Fruit fly (Drosophila melanogaster) whole organism, adult: ENCODE data around the gene Pten.

Experiments used
- CG11617 ChIP-seq: fragments of 200-800 bp; sonication (Bioruptor generic); optimal IDR thresholded peaks from 2 replicates; lab custom pipeline; 2017; ENCODE audit warnings: mild to moderate bottlenecking, missing biosample characterization, missing genetic modification reagents, missing genetic modification characterization
- CG12768 ChIP-seq: fragments of 200-800 bp; sonication (Bioruptor generic); optimal IDR thresholded peaks from 2 replicates; lab custom pipeline; 2017; ENCODE audit warnings: missing biosample characterization, missing genetic modification characterization, mild to moderate bottlenecking, moderate library complexity, missing genetic modification reagents
- CG14711 ChIP-seq: fragments of 200-800 bp; sonication (Bioruptor generic); optimal IDR thresholded peaks from 2 replicates; lab custom pipeline; 2018; ENCODE audit warnings: missing biosample characterization, mild to moderate bottlenecking, missing genetic modification characterization, moderate library complexity
- CG1620 ChIP-seq: fragments of 200-800 bp; sonication (Bioruptor generic); optimal IDR thresholded peaks from 2 replicates; lab custom pipeline; 2016; ENCODE audit warnings: missing biosample characterization, missing genetic modification characterization
- CG33017 ChIP-seq: fragments of 200-800 bp; sonication (Bioruptor generic); optimal IDR thresholded peaks from 2 replicates; lab custom pipeline; 2018; ENCODE audit warnings: missing biosample characterization, mild to moderate bottlenecking, missing genetic modification characterization, moderate library complexity
- CG5204 ChIP-seq: fragments of 200-800 bp; sonication (Bioruptor generic); optimal IDR thresholded peaks from 2 replicates; lab custom pipeline; 2016; ENCODE audit warnings: missing biosample characterization, missing genetic modification characterization
- CG7045 ChIP-seq: fragments of 200-800 bp; sonication (Bioruptor generic); optimal IDR thresholded peaks from 2 replicates; lab custom pipeline; 2017; ENCODE audit warnings: missing biosample characterization, mild to moderate bottlenecking, missing genetic modification characterization
- CG7101 ChIP-seq: fragments of 200-800 bp; sonication (Bioruptor generic); optimal IDR thresholded peaks from 2 replicates; lab custom pipeline; 2018; ENCODE audit warnings: missing biosample characterization, mild to moderate bottlenecking, missing genetic modification characterization, moderate library complexity
- Clk ChIP-seq: fragments of 200-800 bp; sonication (Bioruptor generic); optimal IDR thresholded peaks from 2 replicates; lab custom pipeline; 2017; ENCODE audit warnings: missing biosample characterization, missing genetic modification characterization
- Crg-1 ChIP-seq: fragments of 200-800 bp; sonication (Bioruptor generic); optimal IDR thresholded peaks from 2 replicates; lab custom pipeline; 2016; ENCODE audit warnings: missing biosample characterization, missing genetic modification characterization
- Hr96 ChIP-seq: fragments of 200-800 bp; sonication (Bioruptor generic); optimal IDR thresholded peaks from 2 replicates; lab custom pipeline; 2016; ENCODE audit warnings: missing biosample characterization, missing genetic modification characterization
- Mnt ChIP-seq: fragments of 200-800 bp; sonication (Bioruptor generic); optimal IDR thresholded peaks from 2 replicates; lab custom pipeline; 2016; ENCODE audit warnings: missing biosample characterization, mild to moderate bottlenecking, missing genetic modification characterization
- bab1 ChIP-seq: fragments of 200-800 bp; sonication (Bioruptor generic); optimal IDR thresholded peaks from 3 replicates; lab custom pipeline; 2019; ENCODE audit warnings: missing biosample characterization, mild to moderate bottlenecking, missing genetic modification characterization, moderate library complexity
- cic ChIP-seq: fragments of 200-800 bp; sonication (Bioruptor generic); optimal IDR thresholded peaks from 2 replicates; lab custom pipeline; 2017; ENCODE audit warnings: missing biosample characterization, mild to moderate bottlenecking, missing genetic modification characterization, moderate library complexity
- cnc ChIP-seq, 2 experiments: fragments of >200 bp; optimal IDR thresholded peaks; 2 replicates each; lab custom pipeline; 2017
- kay ChIP-seq: fragments of 200-800 bp; sonication (Bioruptor generic); peaks from one replicate; lab custom pipeline; 2016; ENCODE audit warnings: missing biosample characterization, missing genetic modification characterization, borderline replicate concordance
- ovo ChIP-seq: fragments of 200-800 bp; sonication (Bioruptor generic); optimal IDR thresholded peaks from 2 replicates; lab custom pipeline; 2016; ENCODE audit warnings: missing biosample characterization, missing genetic modification characterization
- pad ChIP-seq: fragments of 200-800 bp; sonication (Bioruptor generic); optimal IDR thresholded peaks from 3 replicates; lab custom pipeline; 2017; ENCODE audit warnings: missing biosample characterization, missing genetic modification characterization, mild to moderate bottlenecking, moderate library complexity, missing genetic modification reagents
- tj ChIP-seq: fragments of 200-800 bp; sonication (Bioruptor generic); optimal IDR thresholded peaks from 3 replicates; lab custom pipeline; 2017; ENCODE audit warnings: missing biosample characterization, mild to moderate bottlenecking, missing genetic modification characterization, moderate library complexity
- toe ChIP-seq: fragments of 200-800 bp; sonication (Bioruptor generic); optimal IDR thresholded peaks from 2 replicates; lab custom pipeline; 2016; ENCODE audit warnings: missing biosample characterization, missing genetic modification characterization

The Pten gene

dm6 chr2L:10277362-10277761, 16.5 kb upstream of the Pten start:
- TF ChIP-seq cnc (optimal IDR thresholded peaks at IDR 0.05; lab: Kevin White, UChicago) (no peak), kay (GFP tag; lab: Kevin White, UChicago) (peak; percentile 71), Mnt (GFP tag; lab: Kevin White, UChicago) (no peak), CG14711 (tag; lab: Kevin White, UChicago) (no peak), CG11617 (GFP tag; lab: Kevin White, UChicago) (no peak), cic (no peak), Hr96 (GFP tag; lab: Kevin White, UChicago) (no peak), CG7101 (tag; lab: Kevin White, UChicago) (peak; percentile 3), CG1620 (GFP tag; lab: Kevin White, UChicago) (peak; percentile 41), ovo (GFP tag; lab: Kevin White, UChicago) (no peak), CG33017 (tag; lab: Kevin White, UChicago) (no peak), Crg-1 (no peak), tj (GFP tag; lab: Kevin White, UChicago) (no peak), CG5204 (GFP tag; lab: Kevin White, UChicago) (no peak), toe (GFP tag; lab: Kevin White, UChicago) (no peak), CG7045 (GFP tag; lab: Kevin White, UChicago) (no peak), pad (GFP tag; lab: Kevin White, UChicago) (no peak), Clk (GFP tag; lab: Kevin White, UChicago) (no peak), CG12768 (GFP tag; lab: Kevin White, UChicago) (no peak), bab1 (peak; percentile 34)

dm6 chr2L:10276846-10277245, 16.0 kb upstream of the Pten start:
- TF ChIP-seq toe (GFP tag; lab: Kevin White, UChicago) (no peak), Hr96 (GFP tag; lab: Kevin White, UChicago) (no peak), tj (GFP tag; lab: Kevin White, UChicago) (peak; percentile 21), CG12768 (GFP tag; lab: Kevin White, UChicago) (peak; percentile 32), CG11617 (GFP tag; lab: Kevin White, UChicago) (peak; percentile 30), Crg-1 (no peak), kay (GFP tag; lab: Kevin White, UChicago) (peak; percentile 70), Mnt (GFP tag; lab: Kevin White, UChicago) (peak; percentile 51), CG14711 (tag; lab: Kevin White, UChicago) (no peak)

DNA sequence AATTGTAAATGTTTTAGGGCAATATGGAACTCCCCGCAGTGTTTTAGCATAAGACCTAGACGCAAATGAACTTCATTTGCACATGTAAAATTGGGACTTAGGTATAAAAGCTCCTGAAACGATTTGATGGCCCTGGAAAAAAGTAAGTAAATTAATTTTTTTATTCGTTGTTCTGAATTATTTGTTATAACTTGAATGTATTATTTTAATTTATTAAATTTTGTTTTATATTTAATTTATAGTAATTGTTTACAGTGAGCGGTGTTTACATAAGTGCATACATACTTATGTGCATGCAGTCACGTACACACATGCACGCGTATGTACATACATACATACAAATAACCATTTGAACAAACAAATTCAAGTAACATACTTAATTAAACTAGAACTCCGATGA, 15.6 kb upstream of the Pten start:
- TF ChIP-seq CG12768 (GFP tag; lab: Kevin White, UChicago): peak; percentile 29
- TF ChIP-seq cic: no peak
- TF ChIP-seq Crg-1: no peak
- no peak for TF ChIP-seq Clk (GFP tag; lab: Kevin White, UChicago)
- no peak for TF ChIP-seq CG33017 (tag; lab: Kevin White, UChicago)
- peak; percentile 50 for TF ChIP-seq CG11617 (GFP tag; lab: Kevin White, UChicago)
- TF ChIP-seq toe (GFP tag; lab: Kevin White, UChicago): no peak
- peak; percentile 68 for TF ChIP-seq CG7045 (GFP tag; lab: Kevin White, UChicago)
- TF ChIP-seq bab1: peak; percentile 63
- TF ChIP-seq tj (GFP tag; lab: Kevin White, UChicago): peak; percentile 25
- peak; percentile 45 for TF ChIP-seq kay (GFP tag; lab: Kevin White, UChicago)
- no peak for TF ChIP-seq Mnt (GFP tag; lab: Kevin White, UChicago)
- TF ChIP-seq Hr96 (GFP tag; lab: Kevin White, UChicago): no peak
- no peak for TF ChIP-seq CG1620 (GFP tag; lab: Kevin White, UChicago)
- peak; percentile 15 for TF ChIP-seq CG7101 (tag; lab: Kevin White, UChicago)
- no peak for TF ChIP-seq cnc (optimal IDR thresholded peaks at IDR 0.05; lab: Kevin White, UChicago)
- TF ChIP-seq CG14711 (tag; lab: Kevin White, UChicago): peak; percentile 64
- no peak for TF ChIP-seq pad (GFP tag; lab: Kevin White, UChicago)

DNA sequence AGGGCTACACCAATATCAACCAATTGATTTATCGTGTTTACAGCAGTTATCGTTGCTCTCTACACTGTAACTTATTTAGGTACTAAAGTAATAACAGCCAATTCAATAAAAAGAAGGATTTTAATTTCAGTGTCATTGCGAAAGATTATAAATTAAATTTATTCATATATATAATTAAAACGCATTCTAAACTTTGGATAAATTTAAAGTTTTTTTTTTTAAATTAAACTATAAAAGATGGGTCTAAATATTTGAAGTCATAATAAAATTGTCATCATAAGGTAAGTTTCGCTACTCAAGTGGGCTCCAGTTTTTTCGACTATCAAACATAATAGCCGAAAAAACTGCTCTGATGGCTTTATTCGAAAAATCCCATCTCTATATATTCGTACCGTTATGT, 11.4 kb upstream of the Pten start, which contains the start of gene trk:
Gene trk (minus strand): TSS at position 101 of the 400 bp plus-strand sequence.
- TF ChIP-seq cic (no peak), tj (GFP tag; lab: Kevin White, UChicago) (no peak), Hr96 (GFP tag; lab: Kevin White, UChicago) (no peak), CG7101 (tag; lab: Kevin White, UChicago) (no peak), Clk (GFP tag; lab: Kevin White, UChicago) (no peak), ovo (GFP tag; lab: Kevin White, UChicago) (no peak), CG11617 (GFP tag; lab: Kevin White, UChicago) (no peak), Crg-1 (no peak), bab1 (no peak), Mnt (GFP tag; lab: Kevin White, UChicago) (no peak), CG12768 (GFP tag; lab: Kevin White, UChicago) (no peak)

dm6 chr2L:10269854-10270253, 9.0 kb upstream of the Pten start, which contains the start of gene Mulk:
TSS of gene Mulk (plus strand) at chr2L:10270051.
- no peak for TF ChIP-seq ovo (GFP tag; lab: Kevin White, UChicago)
- no peak for TF ChIP-seq cic
- no peak for TF ChIP-seq tj (GFP tag; lab: Kevin White, UChicago)
- no peak for TF ChIP-seq CG7045 (GFP tag; lab: Kevin White, UChicago)
- no peak for TF ChIP-seq CG5204 (GFP tag; lab: Kevin White, UChicago)
- TF ChIP-seq cnc (optimal IDR thresholded peaks at IDR 0.05; lab: Kevin White, UChicago): no peak
- TF ChIP-seq toe (GFP tag; lab: Kevin White, UChicago): no peak
- no peak for TF ChIP-seq CG1620 (GFP tag; lab: Kevin White, UChicago)
- TF ChIP-seq bab1: no peak
- no peak for TF ChIP-seq Crg-1
- TF ChIP-seq CG14711 (tag; lab: Kevin White, UChicago): no peak
- TF ChIP-seq CG7101 (tag; lab: Kevin White, UChicago): no peak
- TF ChIP-seq pad (GFP tag; lab: Kevin White, UChicago): no peak
- no peak for TF ChIP-seq Hr96 (GFP tag; lab: Kevin White, UChicago)
- no peak for TF ChIP-seq CG12768 (GFP tag; lab: Kevin White, UChicago)
